Fruit fly (Drosophila melanogaster): Measurements from ENCODE around the gene alpha-Est2.

The alpha-Est2 gene

DNA sequence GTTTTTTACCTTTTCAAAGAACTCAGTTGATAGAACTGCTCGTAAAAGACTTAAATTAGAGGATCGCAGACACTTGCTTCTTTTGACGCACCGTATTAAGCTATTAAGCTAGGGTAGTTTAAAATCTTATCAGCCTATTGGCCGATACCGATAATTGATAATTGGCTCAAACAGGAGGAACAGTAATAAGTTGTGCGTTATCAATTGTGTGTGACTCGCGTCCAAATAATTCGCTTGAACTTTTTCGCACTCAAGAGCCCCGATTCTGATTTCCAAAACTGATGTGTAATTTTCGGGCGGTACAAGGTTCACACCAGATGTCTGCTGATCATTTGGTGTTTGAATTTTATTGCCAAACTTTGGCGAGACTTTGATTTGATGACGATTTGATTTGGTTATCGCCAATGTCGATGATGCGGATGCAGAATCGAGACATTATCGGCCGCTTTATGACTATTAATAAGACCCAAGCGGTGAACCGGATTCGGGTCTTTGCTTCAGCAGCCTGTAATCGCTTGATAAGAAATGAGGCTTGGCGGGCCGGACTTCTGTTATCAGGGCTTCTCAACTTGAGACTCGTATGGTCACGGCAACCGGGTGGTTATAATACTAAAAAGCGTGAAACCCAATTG is 27.3 kb upstream of the alpha-Est2 start:
- TF ChIP-seq h (GFP tag; optimal IDR thresholded peaks at IDR 0.05) (no peak), usp (GFP tag; optimal IDR thresholded peaks at IDR 0.05) (no peak), Hnf4 (GFP tag; optimal IDR thresholded peaks at IDR 0.05) (peak; percentile 15)

DNA sequence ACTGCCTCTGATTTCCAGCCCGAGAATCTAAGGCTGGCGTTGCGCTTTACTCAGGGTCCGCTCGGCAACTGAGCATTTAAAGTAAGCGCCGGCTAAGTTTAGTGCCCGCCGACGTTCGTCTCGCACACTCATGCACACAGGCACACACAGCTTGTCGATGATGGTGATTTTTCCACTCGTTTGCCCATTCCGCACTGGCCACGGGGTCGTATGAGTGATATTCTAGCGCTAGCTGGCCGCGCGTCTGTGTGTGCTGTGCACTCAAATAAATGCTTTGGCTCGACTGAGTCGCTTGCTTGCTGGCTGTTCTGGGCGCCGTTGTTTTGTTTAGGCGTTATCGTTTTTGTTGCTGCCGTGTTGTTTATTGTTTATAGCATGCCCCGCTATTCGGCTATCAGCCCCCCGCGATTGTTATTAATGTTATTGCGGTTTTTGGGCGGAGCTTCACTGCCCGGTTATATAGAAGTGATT is 26.0 kb upstream of the alpha-Est2 start, which contains the start of gene alpha-Est8:
alpha-Est8 (minus strand) TSS at position 72 of the 471 bp plus-strand sequence.
- TF ChIP-seq Hr78 (GFP tag; optimal IDR thresholded peaks at IDR 0.05) (no peak), dl (GFP tag; optimal IDR thresholded peaks at IDR 0.05; ENCODE audit: insufficient read depth in 1 of 2, partially characterized antibody in 2 of 2) (no peak), h (GFP tag; optimal IDR thresholded peaks at IDR 0.05) (peak; percentile 17), CrebA (GFP tag; optimal IDR thresholded peaks at IDR 0.05; ENCODE audit: borderline replicate concordance) (peak; percentile 38), Rel (GFP tag; optimal IDR thresholded peaks at IDR 0.05) (no peak), Rel (tag; optimal IDR thresholded peaks at IDR 0.05) (peak; percentile 38), Dif (GFP tag; optimal IDR thresholded peaks at IDR 0.05; ENCODE audit: partially characterized antibody) (peak; percentile 16), woc (GFP tag; optimal IDR thresholded peaks at IDR 0.05) (no peak)

DNA sequence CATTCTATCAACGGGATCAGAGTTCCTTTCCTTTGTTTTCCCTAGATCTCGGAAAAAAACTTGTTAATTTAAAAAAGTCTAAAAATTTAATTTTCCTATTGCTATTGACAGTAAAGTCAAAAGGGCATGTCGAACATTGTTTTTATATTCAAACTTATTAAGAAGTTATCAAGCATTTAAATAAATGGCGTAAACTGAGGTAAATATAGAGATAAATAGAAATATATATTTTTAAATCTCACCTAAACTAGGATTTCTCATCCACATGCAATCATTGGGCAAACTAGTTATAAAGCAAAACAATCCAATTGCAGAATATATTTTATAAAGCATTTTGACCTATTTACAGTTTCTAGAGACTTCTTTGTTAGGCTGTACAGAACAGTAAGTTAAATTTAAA is 22.3 kb upstream of the alpha-Est2 start, which contains the start of gene Ubc84D:
Ubc84D (minus strand) TSS at position 101 of the 400 bp plus-strand sequence.
- TF ChIP-seq N (GFP tag; optimal IDR thresholded peaks at IDR 0.05): no peak

dm6 chr3R:7522266-7522955 is 19.2 kb upstream of the alpha-Est2 start:
- TF ChIP-seq Jra (GFP tag; optimal IDR thresholded peaks at IDR 0.05) (no peak), Rel (GFP tag; optimal IDR thresholded peaks at IDR 0.05) (no peak), Rel (tag; optimal IDR thresholded peaks at IDR 0.05) (no peak), usp (GFP tag; optimal IDR thresholded peaks at IDR 0.05) (no peak), foxo (GFP tag; optimal IDR thresholded peaks at IDR 0.05) (no peak), psq (GFP tag; optimal IDR thresholded peaks at IDR 0.05) (no peak), sage (GFP tag; optimal IDR thresholded peaks at IDR 0.05) (no peak), jim (GFP tag; optimal IDR thresholded peaks at IDR 0.05) (no peak), Mio (GFP tag; optimal IDR thresholded peaks at IDR 0.05) (no peak), Sp1 (GFP tag; optimal IDR thresholded peaks at IDR 0.05) (no peak), Myc (optimal IDR thresholded peaks at IDR 0.05) (no peak)

- TF ChIP-seq OdsH (GFP tag; optimal IDR thresholded peaks at IDR 0.05) (no peak), CG9705 (GFP tag; optimal IDR thresholded peaks at IDR 0.05) (no peak), Rel (GFP tag; optimal IDR thresholded peaks at IDR 0.05) (peak; percentile 30), Rel (tag; optimal IDR thresholded peaks at IDR 0.05) (peak; percentile 38), Myc (optimal IDR thresholded peaks at IDR 0.05) (no peak), br (GFP tag; optimal IDR thresholded peaks at IDR 0.05) (no peak), pan (optimal IDR thresholded peaks at IDR 0.05) (no peak), Jra (GFP tag; optimal IDR thresholded peaks at IDR 0.05) (no peak), dl (GFP tag; optimal IDR thresholded peaks at IDR 0.05; ENCODE audit: insufficient read depth in 1 of 2, partially characterized antibody in 2 of 2) (no peak), ey (GFP tag; optimal IDR thresholded peaks at IDR 0.05) (no peak), Dif (GFP tag; optimal IDR thresholded peaks at IDR 0.05; ENCODE audit: partially characterized antibody) (no peak), woc (GFP tag; optimal IDR thresholded peaks at IDR 0.05) (no peak), Abd-B (GFP tag; optimal IDR thresholded peaks at IDR 0.05) (no peak), usp (GFP tag; optimal IDR thresholded peaks at IDR 0.05) (no peak), dmrt93B (GFP tag; optimal IDR thresholded peaks at IDR 0.05) (no peak), tai (GFP tag; optimal IDR thresholded peaks at IDR 0.05) (no peak), psq (GFP tag; optimal IDR thresholded peaks at IDR 0.05) (peak; percentile 45), GATAd (GFP tag; optimal IDR thresholded peaks at IDR 0.05) (no peak), brk (GFP tag; optimal IDR thresholded peaks at IDR 0.05) (no peak), HLH106 (tag; optimal IDR thresholded peaks at IDR 0.05) (no peak), foxo (GFP tag; optimal IDR thresholded peaks at IDR 0.05) (no peak), Sp1 (GFP tag; optimal IDR thresholded peaks at IDR 0.05) (peak; percentile 31), CrebA (GFP tag; optimal IDR thresholded peaks at IDR 0.05; ENCODE audit: borderline replicate concordance) (peak; percentile 84)
Measured at dm6 chr3R:7523594-7523993, 18.0 kb upstream of the alpha-Est2 start, which contains the start of gene alpha-Est7. Gene alpha-Est7 (minus strand): TSS chr3R:7523753.
